Fruit fly (Drosophila melanogaster) whole organism, prepupa: ENCODE results near the gene brat.

ENCODE experiments used
- CG4318 ChIP-seq: fragments of 200-800 bp; sonication (Bioruptor generic); optimal IDR thresholded peaks from 3 replicates; lab custom pipeline; 2017; ENCODE audit warnings: missing biosample characterization, mild to moderate bottlenecking, missing genetic modification characterization
- CG7368 ChIP-seq: fragments of 200-800 bp; sonication (Bioruptor generic); optimal IDR thresholded peaks from 3 replicates; lab custom pipeline; 2016; ENCODE audit warnings: missing biosample characterization, missing genetic modification characterization
- topi ChIP-seq: fragments of 200-800 bp; sonication (Bioruptor generic); optimal IDR thresholded peaks from 3 replicates; lab custom pipeline; 2016; ENCODE audit warnings: missing biosample characterization, missing genetic modification characterization

DNA sequence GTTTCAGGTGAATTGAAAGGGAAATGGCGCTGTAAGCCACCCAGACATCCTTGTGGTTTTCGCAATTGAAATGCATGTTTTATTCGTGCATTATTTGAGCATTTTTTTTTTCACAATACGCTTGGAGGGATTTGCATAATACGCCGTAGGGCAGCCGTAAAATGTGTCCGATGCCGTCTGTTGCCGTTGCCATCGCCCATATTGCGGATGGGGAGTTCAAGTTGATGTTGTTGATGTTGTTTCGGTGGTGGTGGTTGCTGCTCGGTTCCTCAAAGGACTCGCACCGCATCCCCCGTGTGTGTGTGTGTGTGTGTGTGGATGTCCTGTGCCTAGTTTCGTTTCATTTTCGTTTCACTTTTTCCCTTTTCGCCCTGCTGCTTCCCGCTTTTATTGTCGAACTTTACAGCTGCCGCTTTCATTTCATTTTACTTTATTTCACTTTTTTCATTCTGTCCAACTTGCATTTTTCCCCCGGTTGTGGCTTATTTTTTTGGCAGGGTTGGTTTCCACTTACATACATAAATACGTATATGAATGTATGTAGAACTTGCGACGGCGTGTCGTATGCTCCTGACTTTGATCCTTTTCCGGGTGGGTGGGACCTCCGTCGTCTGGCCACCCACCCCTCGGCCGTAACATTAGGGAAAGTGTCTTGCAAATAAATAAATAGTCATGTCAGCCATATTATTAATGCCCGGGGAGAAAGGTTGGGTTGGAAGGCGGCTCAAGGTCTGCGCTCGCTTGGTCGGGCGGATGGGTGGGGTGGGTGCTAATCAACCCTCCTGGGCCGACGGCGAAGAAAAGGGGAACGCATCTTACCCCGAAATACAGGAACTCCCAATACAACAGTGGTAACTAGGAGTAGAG lies 4.1 kb downstream of the brat start:
- no peak for TF ChIP-seq CG7368 (GFP tag; lab: Kevin White, UChicago)
- TF ChIP-seq topi: no peak
- no peak for TF ChIP-seq CG4318
